Worm (Caenorhabditis elegans) whole organism, early embryonic: Measurements from ENCODE around the gene ZK185.3.

Experiments
- B0310.2 ChIP-seq: sonication (generic microtip); optimal IDR thresholded peaks from 2 replicates; lab custom pipeline; 2016; ENCODE audit warnings: mild to moderate bottlenecking, missing genetic modification characterization, missing compliant biosample characterization
- aly-1 ChIP-seq: sonication (generic microtip); optimal IDR thresholded peaks from 2 replicates; lab custom pipeline; 2016; ENCODE audit warnings: missing genetic modification characterization, missing compliant biosample characterization
- ama-1 ChIP-seq: fragments of 150-350 bp; optimal IDR thresholded peaks from 2 replicates; lab custom pipeline; 2014
- hmg-4 ChIP-seq: fragments of 200-800 bp; sonication (Bioruptor generic); optimal IDR thresholded peaks from 2 replicates; lab custom pipeline; 2018; ENCODE audit warnings: mild to moderate bottlenecking, missing genetic modification characterization, missing compliant biosample characterization
- hnd-1 ChIP-seq: sonication (generic microtip); optimal IDR thresholded peaks from 2 replicates; lab custom pipeline; 2016; ENCODE audit warnings: missing genetic modification characterization, missing compliant biosample characterization
- pes-1 ChIP-seq: fragments of 200-800 bp; sonication (Bioruptor generic); IDR thresholded peaks from 2 replicates; pipeline ENCODE4 v1.3.6; 2022; ENCODE audit warnings: missing genetic modification reagents, missing genetic modification characterization, missing compliant biosample characterization
- scrt-1 ChIP-seq: fragments of 200-800 bp; sonication (Bioruptor generic); IDR thresholded peaks from 2 replicates; pipeline ENCODE4 v1.3.6; 2022; ENCODE audit warnings: missing genetic modification characterization, missing compliant biosample characterization
- sea-1 ChIP-seq: fragments of 200-800 bp; sonication (Bioruptor generic); conservative IDR thresholded peaks from 2 replicates; pipeline ENCODE4 v1.3.6; 2022; ENCODE audit warnings: missing genetic modification characterization, missing compliant biosample characterization
- tbx-11 ChIP-seq: fragments of 200-800 bp; sonication (Bioruptor generic); IDR thresholded peaks from 2 replicates; pipeline ENCODE4 v1.3.6; 2022; ENCODE audit warnings: missing genetic modification characterization, missing compliant biosample characterization
- tra-4 ChIP-seq: sonication (generic microtip); optimal IDR thresholded peaks from 2 replicates; lab custom pipeline; 2017; ENCODE audit warnings: missing genetic modification characterization, missing compliant biosample characterization

DNA sequence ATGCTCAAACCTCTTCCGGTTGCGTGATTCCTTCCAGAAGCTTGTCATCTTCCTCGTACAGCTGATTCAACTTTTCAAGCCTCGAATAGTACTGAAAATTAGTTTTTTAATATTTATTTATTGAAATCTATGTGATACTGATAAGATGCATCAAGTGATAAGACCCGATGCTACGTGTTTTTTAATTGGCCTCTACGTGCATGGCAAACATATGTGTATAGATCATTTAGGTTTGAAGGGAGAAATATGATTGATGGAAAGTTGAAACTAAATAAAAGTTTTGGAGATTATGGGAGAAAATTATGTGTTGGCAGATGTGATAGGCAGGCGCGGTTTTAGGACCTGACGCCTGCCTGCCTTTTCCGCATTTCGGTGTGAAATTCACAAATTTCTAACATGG, 14.0 kb upstream of the ZK185.3 start:
- TF ChIP-seq ama-1 (lab: Kevin White, UChicago) (no peak), aly-1 (tag; lab: Kevin White, UChicago) (no peak), tra-4 (tag; lab: Kevin White, UChicago) (no peak), hmg-4 (GFP tag; lab: Kevin White, UChicago) (no peak), hnd-1 (no peak), scrt-1 (GFP tag; lab: Robert Waterston, UW) (no peak), tbx-11 (GFP tag; lab: Robert Waterston, UW) (no peak), pes-1 (GFP tag; lab: Robert Waterston, UW) (no peak), B0310.2 (tag; lab: Kevin White, UChicago) (no peak), sea-1 (no peak)
